Worm (Caenorhabditis elegans) whole organism, early embryonic: Measurements from ENCODE around the gene T05B11.4.

Experiments
- B0310.2 ChIP-seq: sonication (generic microtip); optimal IDR thresholded peaks from 2 replicates; lab custom pipeline; 2016; ENCODE audit warnings: mild to moderate bottlenecking, missing genetic modification characterization, missing compliant biosample characterization
- F13C5.2 ChIP-seq: sonication (generic microtip); optimal IDR thresholded peaks from 2 replicates; lab custom pipeline; 2017; ENCODE audit warnings: mild to moderate bottlenecking, missing genetic modification characterization, inconsistent platforms, missing compliant biosample characterization
- aly-1 ChIP-seq: sonication (generic microtip); optimal IDR thresholded peaks from 2 replicates; lab custom pipeline; 2016; ENCODE audit warnings: missing genetic modification characterization, missing compliant biosample characterization
- ama-1 ChIP-seq: fragments of 150-350 bp; optimal IDR thresholded peaks from 2 replicates; lab custom pipeline; 2014
- ceh-13 ChIP-seq: fragments of 200-800 bp; sonication (Bioruptor generic); optimal IDR thresholded peaks from 2 replicates; lab custom pipeline; 2018; ENCODE audit warnings: mild to moderate bottlenecking, missing genetic modification characterization, missing compliant biosample characterization
- ceh-36 ChIP-seq: sonication (generic microtip); optimal IDR thresholded peaks from 2 replicates; lab custom pipeline; 2016; ENCODE audit warnings: missing genetic modification characterization, inconsistent platforms, missing compliant biosample characterization
- ets-7 ChIP-seq: sonication (generic microtip); optimal IDR thresholded peaks from 2 replicates; lab custom pipeline; 2016; ENCODE audit warnings: missing genotype, missing genetic modification characterization, missing compliant biosample characterization
- flt-1 ChIP-seq: fragments of 200-800 bp; sonication (Bioruptor generic); IDR thresholded peaks from 2 replicates; pipeline ENCODE4 v1.3.6; 2022; ENCODE audit warnings: missing genetic modification characterization, missing compliant biosample characterization
- hmbx-1 ChIP-seq: sonication (generic microtip); optimal IDR thresholded peaks from 2 replicates; lab custom pipeline; 2016; ENCODE audit warnings: mild to moderate bottlenecking, missing genetic modification characterization, missing compliant biosample characterization
- hmg-4 ChIP-seq: fragments of 200-800 bp; sonication (Bioruptor generic); optimal IDR thresholded peaks from 2 replicates; lab custom pipeline; 2018; ENCODE audit warnings: mild to moderate bottlenecking, missing genetic modification characterization, missing compliant biosample characterization
- hnd-1 ChIP-seq: sonication (generic microtip); optimal IDR thresholded peaks from 2 replicates; lab custom pipeline; 2016; ENCODE audit warnings: missing genetic modification characterization, missing compliant biosample characterization
- pes-1 ChIP-seq: fragments of 200-800 bp; sonication (Bioruptor generic); IDR thresholded peaks from 2 replicates; pipeline ENCODE4 v1.3.6; 2022; ENCODE audit warnings: missing genetic modification reagents, missing genetic modification characterization, missing compliant biosample characterization
- scrt-1 ChIP-seq: fragments of 200-800 bp; sonication (Bioruptor generic); IDR thresholded peaks from 2 replicates; pipeline ENCODE4 v1.3.6; 2022; ENCODE audit warnings: missing genetic modification characterization, missing compliant biosample characterization
- sea-1 ChIP-seq: fragments of 200-800 bp; sonication (Bioruptor generic); conservative IDR thresholded peaks from 2 replicates; pipeline ENCODE4 v1.3.6; 2022; ENCODE audit warnings: missing genetic modification characterization, missing compliant biosample characterization
- tbx-11 ChIP-seq: fragments of 200-800 bp; sonication (Bioruptor generic); IDR thresholded peaks from 2 replicates; pipeline ENCODE4 v1.3.6; 2022; ENCODE audit warnings: missing genetic modification characterization, missing compliant biosample characterization
- tbx-37 ChIP-seq: fragments of 200-800 bp; sonication (Bioruptor generic); conservative IDR thresholded peaks from 2 replicates; pipeline ENCODE4 v1.3.6; 2022; ENCODE audit warnings: missing genetic modification reagents, missing genetic modification characterization, missing compliant biosample characterization
- tra-4 ChIP-seq: sonication (generic microtip); optimal IDR thresholded peaks from 2 replicates; lab custom pipeline; 2017; ENCODE audit warnings: missing genetic modification characterization, missing compliant biosample characterization

The T05B11.4 gene

DNA sequence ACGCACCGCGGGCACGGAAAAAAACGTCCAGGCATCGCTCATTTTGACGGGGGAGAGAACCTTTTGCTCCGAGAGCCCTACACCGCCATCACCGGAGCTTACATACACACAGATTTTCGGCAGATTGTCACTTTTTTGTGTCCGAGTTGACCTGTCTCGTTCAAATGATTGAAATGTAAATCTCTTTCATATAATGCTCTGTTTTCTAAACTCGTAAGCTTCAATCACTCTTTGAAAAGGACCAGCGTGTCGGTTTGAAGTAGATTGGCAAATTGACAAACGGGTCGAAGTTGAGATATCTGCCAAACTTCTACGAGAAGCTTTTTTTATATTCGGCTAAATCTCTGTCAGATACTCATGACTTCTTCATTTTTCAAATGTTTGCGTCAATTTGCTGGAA is 7.3 kb downstream of the T05B11.4 start:
- TF ChIP-seq hmg-4, result no peak

DNA sequence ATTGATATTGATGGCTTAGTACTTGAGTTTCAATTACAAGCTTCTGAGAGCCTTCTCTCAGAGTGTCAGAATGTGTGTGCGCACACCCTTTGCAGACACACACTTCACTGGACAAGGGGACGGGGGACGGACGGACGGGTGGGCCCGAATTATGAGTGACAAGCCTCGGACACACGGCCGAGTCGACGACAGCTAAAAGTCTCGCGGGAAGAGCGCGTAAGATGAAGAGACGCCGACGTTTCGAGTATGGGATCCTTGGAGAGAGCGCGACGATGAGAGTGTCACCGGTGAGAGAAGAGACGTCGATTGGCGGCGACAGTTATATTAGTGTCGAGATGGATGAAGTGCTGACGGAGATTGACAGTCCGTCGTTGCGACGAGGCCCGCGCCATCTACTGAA is 8.6 kb downstream of the T05B11.4 start:
- TF ChIP-seq tbx-37 (GFP tag; lab: Robert Waterston, UW) (no peak), hmg-4 (peak; percentile 64), ceh-36 (tag; lab: Kevin White, UChicago) (no peak), tbx-11 (GFP tag; lab: Robert Waterston, UW) (no peak), pes-1 (GFP tag; lab: Robert Waterston, UW) (peak; percentile 27; the same call in 1 of the 2 replicates), hmbx-1 (tag; lab: Kevin White, UChicago) (no peak), scrt-1 (GFP tag; lab: Robert Waterston, UW) (no peak), sea-1 (GFP tag; lab: Robert Waterston, UW) (no peak), aly-1 (tag; lab: Kevin White, UChicago) (no peak), F13C5.2 (tag; lab: Kevin White, UChicago) (no peak), hnd-1 (tag; lab: Kevin White, UChicago) (no peak), B0310.2 (tag; lab: Kevin White, UChicago) (no peak), ama-1 (lab: Kevin White, UChicago) (no peak)

DNA sequence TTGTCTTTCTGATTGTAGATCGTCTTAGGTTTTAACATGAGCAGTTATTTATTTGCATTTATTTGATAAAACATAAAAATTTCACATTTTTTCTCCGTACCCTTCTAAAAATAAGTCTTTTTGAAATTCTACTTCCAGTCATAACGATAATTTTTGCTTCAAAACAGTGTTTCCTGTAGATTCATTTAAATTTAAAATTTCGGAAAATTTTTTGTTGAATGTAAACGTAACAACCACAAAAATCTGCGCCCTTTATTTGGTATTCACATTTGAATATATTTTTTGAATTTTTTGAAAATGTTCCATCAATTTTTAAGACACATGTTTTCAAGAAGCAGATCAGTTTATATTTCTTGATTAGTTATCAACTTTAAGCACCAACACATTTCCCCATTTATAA is 9.1 kb downstream of the T05B11.4 start:
- TF ChIP-seq ama-1 (lab: Kevin White, UChicago), result no peak
- no peak for TF ChIP-seq ceh-36 (tag; lab: Kevin White, UChicago)
- TF ChIP-seq tbx-11 (GFP tag; lab: Robert Waterston, UW), result no peak
- no peak for TF ChIP-seq ceh-13 (GFP tag; lab: Kevin White, UChicago)
- TF ChIP-seq F13C5.2 (tag; lab: Kevin White, UChicago), result no peak
- TF ChIP-seq ets-7 (tag; lab: Kevin White, UChicago), result no peak
- TF ChIP-seq flt-1 (GFP tag; lab: Robert Waterston, UW), result no peak
- no peak for TF ChIP-seq hmbx-1 (tag; lab: Kevin White, UChicago)
- no peak for TF ChIP-seq hnd-1 (tag; lab: Kevin White, UChicago)
- no peak for TF ChIP-seq hmg-4

DNA sequence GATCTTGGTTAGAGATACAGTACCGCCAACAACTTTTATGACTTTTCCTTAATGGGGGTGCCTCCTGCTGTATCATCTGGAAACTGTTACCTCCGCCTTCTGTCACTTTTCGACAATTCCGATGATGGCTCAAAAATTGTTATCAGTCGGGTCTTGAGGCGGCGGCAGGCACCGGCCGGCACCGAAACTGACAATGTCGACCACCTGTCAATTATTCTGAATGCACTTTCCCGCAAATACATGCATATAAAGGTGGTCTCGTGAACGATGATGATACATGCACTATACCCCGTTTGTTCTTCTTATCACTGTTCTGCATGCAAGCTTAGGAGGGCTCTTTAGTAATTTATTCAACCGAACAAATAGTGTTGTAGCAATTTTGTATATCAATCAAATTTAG is 10.4 kb downstream of the T05B11.4 start:
- no peak for TF ChIP-seq aly-1 (tag; lab: Kevin White, UChicago)
- TF ChIP-seq ets-7 (tag; lab: Kevin White, UChicago), result no peak
- TF ChIP-seq F13C5.2 (tag; lab: Kevin White, UChicago), result no peak
- no peak for TF ChIP-seq tra-4 (tag; lab: Kevin White, UChicago)
- TF ChIP-seq ceh-13 (GFP tag; lab: Kevin White, UChicago), result no peak
- TF ChIP-seq flt-1 (GFP tag; lab: Robert Waterston, UW), result no peak
- no peak for TF ChIP-seq hmg-4
- no peak for TF ChIP-seq ama-1 (lab: Kevin White, UChicago)
- no peak for TF ChIP-seq ceh-36 (tag; lab: Kevin White, UChicago)

DNA sequence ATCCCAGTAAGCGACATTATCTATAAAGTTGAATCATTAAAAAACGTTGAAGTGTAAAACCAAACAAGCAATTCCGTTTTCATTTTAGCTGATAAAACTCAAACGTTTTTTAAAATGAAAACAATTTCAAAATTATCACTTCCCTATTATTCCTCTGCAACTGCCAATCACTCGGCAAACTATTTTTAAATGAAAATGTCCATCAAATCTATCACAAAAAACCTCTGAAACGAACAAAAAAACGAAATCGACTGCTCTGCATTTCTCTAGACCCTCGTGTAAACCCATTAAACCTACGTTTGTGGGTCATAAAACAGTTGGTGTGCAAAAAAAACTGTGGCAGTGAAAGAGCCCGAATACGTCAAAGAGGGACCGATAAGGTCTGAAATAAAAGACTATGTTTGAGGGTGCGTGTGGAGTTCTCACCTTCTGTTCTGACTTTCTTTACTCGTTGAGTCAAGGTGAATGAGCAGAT is 11.9 kb downstream of the T05B11.4 start, which contains the start of gene fbxl-5:
TSS of gene fbxl-5 (plus strand) at position 425 of the 475 bp plus-strand sequence.
- TF ChIP-seq F13C5.2 (tag; lab: Kevin White, UChicago) (no peak), ceh-13 (GFP tag; lab: Kevin White, UChicago) (no peak), ceh-36 (tag; lab: Kevin White, UChicago) (no peak), ama-1 (lab: Kevin White, UChicago) (no peak), aly-1 (tag; lab: Kevin White, UChicago) (no peak), tbx-11 (GFP tag; lab: Robert Waterston, UW) (no peak), B0310.2 (tag; lab: Kevin White, UChicago) (no peak), hnd-1 (tag; lab: Kevin White, UChicago) (no peak), flt-1 (GFP tag; lab: Robert Waterston, UW) (no peak), pes-1 (GFP tag; lab: Robert Waterston, UW) (no peak), tbx-37 (GFP tag; lab: Robert Waterston, UW) (no peak)

DNA sequence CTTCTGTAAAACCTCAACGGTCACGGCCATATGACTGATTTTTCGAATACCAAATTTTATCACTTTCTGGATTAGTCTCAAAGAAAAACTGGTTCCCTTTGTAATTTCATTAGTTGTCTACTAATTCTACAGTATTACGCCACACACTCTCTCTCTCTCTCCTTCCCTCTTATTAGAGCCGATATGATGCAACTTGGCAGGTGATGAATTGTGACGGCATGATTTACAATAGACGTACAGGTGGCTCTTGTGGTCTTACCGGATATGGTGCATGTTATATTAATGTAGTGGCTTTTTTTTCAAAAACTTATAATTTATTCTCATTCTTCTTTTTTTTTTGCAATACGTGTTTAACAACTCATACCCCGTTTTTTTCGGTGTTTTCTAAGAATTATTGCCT is 12.5 kb downstream of the T05B11.4 start:
- TF ChIP-seq flt-1 (GFP tag; lab: Robert Waterston, UW) (no peak), sea-1 (GFP tag; lab: Robert Waterston, UW) (no peak), F13C5.2 (tag; lab: Kevin White, UChicago) (no peak), tbx-11 (GFP tag; lab: Robert Waterston, UW) (no peak), pes-1 (GFP tag; lab: Robert Waterston, UW) (no peak), aly-1 (tag; lab: Kevin White, UChicago) (no peak), tbx-37 (GFP tag; lab: Robert Waterston, UW) (no peak), tra-4 (tag; lab: Kevin White, UChicago) (no peak), ceh-13 (GFP tag; lab: Kevin White, UChicago) (no peak), ama-1 (lab: Kevin White, UChicago) (no peak)

DNA sequence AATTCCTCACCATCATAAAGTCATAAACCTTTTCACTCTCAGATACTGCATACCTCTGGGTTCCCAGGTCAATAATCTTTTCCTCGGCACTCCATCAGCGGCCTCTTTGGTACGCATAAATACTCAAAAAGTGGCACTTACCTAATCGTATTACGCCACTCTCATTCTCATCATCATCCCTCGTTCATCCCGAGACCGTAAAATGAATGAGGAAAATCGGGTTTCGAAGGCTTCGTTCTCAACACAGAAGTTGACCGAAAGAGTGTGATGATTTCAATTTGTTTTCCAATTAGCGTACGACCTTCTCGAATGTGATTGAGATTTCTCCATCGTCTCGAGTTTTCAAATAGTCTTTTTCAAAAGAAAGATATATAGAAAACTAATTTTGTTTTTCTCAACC is 14.5 kb downstream of the T05B11.4 start:
- TF ChIP-seq hnd-1 (tag; lab: Kevin White, UChicago) (no peak), ceh-36 (tag; lab: Kevin White, UChicago) (no peak), F13C5.2 (tag; lab: Kevin White, UChicago) (no peak), tbx-11 (GFP tag; lab: Robert Waterston, UW) (no peak), B0310.2 (tag; lab: Kevin White, UChicago) (no peak), pes-1 (GFP tag; lab: Robert Waterston, UW) (no peak), ama-1 (lab: Kevin White, UChicago) (no peak), hmbx-1 (tag; lab: Kevin White, UChicago) (no peak), tra-4 (tag; lab: Kevin White, UChicago) (no peak), aly-1 (tag; lab: Kevin White, UChicago) (no peak), flt-1 (GFP tag; lab: Robert Waterston, UW) (no peak), tbx-37 (GFP tag; lab: Robert Waterston, UW) (no peak), scrt-1 (GFP tag; lab: Robert Waterston, UW) (no peak), hmg-4 (no peak), ceh-13 (GFP tag; lab: Kevin White, UChicago) (no peak), ets-7 (tag; lab: Kevin White, UChicago) (no peak), sea-1 (GFP tag; lab: Robert Waterston, UW) (no peak)
